Worm (Caenorhabditis elegans): ENCODE data around the gene cid-1.
A peak's percentile ranks its signal among the peaks of the same experiment; 100 is the strongest.

cid-1 gene

DNA sequence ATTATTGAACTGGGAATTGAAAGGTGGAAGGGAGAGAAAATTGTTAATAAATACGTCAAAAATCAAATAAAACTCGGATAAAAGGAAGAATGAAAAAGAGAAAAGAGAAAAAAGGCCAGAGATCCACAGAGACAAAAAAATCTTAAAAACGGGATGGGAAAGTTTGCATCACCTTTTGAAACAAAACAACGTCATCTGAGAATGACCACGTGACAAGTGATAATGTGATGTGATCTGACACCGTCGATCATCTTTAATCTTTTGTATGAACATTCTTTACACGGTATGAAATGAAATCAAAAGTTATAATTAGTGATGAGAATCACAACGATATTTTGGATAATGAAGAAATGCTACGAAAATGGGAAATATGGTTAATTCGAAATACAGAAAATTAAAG, 8.0 kb upstream of the cid-1 start (continued):
- TF ChIP-seq pqm-1 (tag; optimal IDR thresholded peaks at IDR 0.05) (no peak), zip-2 (tag; optimal IDR thresholded peaks at IDR 0.05) (no peak), daf-8 (GFP tag; IDR thresholded peaks at IDR 0.05) (no peak), dve-1 (tag; optimal IDR thresholded peaks at IDR 0.05; ENCODE audit: insufficient read depth) (no peak), mdl-1 (tag; optimal IDR thresholded peaks at IDR 0.05) (peak in 1 of 2 experiments; percentile 4), R02D3.7 (tag; optimal IDR thresholded peaks at IDR 0.05) (no peak), zip-11 (GFP tag; IDR thresholded peaks at IDR 0.05) (no peak), ceh-62 (tag; optimal IDR thresholded peaks at IDR 0.05) (no peak), mdt-29 (GFP tag; IDR thresholded peaks at IDR 0.05) (no peak), pha-4 (GFP tag; IDR thresholded peaks at IDR 0.05) (no peak), pha-4 (tag; optimal IDR thresholded peaks at IDR 0.05) (no peak), tag-97 (GFP tag; IDR thresholded peaks at IDR 0.05) (no peak), dmd-6 (GFP tag; IDR thresholded peaks at IDR 0.05) (no peak)

DNA sequence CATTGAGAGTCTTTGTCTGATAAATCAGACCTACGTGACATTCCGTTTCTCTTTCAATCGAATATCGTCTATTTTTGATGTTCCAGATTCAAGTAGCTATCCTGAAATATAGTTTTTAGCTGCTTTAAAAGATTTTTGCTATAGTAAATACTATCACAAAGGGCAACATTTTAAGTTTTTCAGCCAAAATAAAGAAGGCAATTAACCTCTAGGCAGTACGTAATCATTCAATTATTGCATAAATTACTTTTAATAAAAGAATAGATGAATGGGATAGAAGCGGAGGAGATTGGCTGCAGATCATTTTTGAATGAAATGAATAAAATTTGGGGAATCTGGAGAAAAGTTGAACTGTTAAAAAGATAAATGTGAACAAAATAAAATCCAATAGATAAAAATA, 4.0 kb upstream of the cid-1 start, which contains the start of gene ulp-1:
Gene ulp-1 (minus strand): TSS at position 101 of the 400 bp plus-strand sequence.
- TF ChIP-seq jun-1 (tag; optimal IDR thresholded peaks at IDR 0.05), result no peak
- TF ChIP-seq hmg-1.1 (GFP tag; IDR thresholded peaks at IDR 0.05), result no peak
- TF ChIP-seq F10B5.3 (tag; optimal IDR thresholded peaks at IDR 0.05), result peak; percentile 14
- TF ChIP-seq lin-38 (GFP tag; IDR thresholded peaks at IDR 0.05), result peak; percentile 24; the same call in 1 of the 2 replicates
- no peak for TF ChIP-seq ceh-32 (tag; optimal IDR thresholded peaks at IDR 0.05; ENCODE audit: poor library complexity)

DNA sequence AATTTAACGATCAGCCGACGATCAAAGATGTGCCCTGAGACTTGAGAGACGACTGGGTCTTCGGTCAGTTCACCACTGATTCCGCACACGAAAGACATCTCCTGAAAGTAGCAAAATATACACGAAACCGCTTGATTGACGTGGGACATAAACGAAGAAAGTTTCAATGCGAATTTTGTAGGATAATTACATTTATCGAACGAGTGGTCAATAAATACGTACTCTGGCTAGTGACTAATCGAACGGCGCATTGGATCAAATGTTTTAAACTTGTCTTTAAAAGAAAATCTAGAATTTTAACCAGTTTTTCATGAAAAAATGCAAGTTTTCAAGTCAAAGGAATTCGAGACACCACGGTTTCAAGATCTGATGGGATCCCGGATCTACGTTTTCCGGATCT, 1.8 kb upstream of the cid-1 start, which contains the start of gene prp-19:
Gene prp-19 (minus strand): TSS at position 101 of the 400 bp plus-strand sequence.
- TF ChIP-seq skn-1 (tag; optimal IDR thresholded peaks at IDR 0.05) (no peak), aha-1 (tag) (peak; percentile 74)

DNA sequence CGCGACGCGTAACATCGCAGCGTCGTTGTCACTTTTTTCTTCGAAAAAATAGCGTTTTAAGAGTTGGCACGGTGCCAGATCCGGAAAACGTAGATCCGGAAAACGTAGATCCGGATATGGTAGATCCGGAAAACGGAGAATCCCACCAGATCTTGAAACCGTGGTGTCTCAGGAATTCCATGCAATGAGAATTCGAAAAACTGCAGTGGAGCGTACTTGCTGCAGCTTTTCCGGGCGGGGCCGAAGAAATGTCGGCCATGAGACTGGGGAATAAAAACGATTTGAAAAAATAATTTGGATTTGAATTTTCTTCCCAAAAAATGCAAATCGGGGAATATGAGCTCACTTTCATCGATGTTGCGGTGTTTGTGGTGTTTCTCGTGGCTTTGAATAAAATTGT, 1.3 kb upstream of the cid-1 start, which contains the start of gene K10D2.5:
Gene K10D2.5 (plus strand): TSS at position 251 of the 400 bp plus-strand sequence.
- TF ChIP-seq nhr-237 (tag; optimal IDR thresholded peaks at IDR 0.05) (no peak), ZK546.5 (tag; optimal IDR thresholded peaks at IDR 0.05) (no peak), dmd-9 (GFP tag; IDR thresholded peaks at IDR 0.05) (peak; percentile 97), unc-39 (tag; optimal IDR thresholded peaks at IDR 0.05) (no peak), mxl-2 (GFP tag; conservative IDR thresholded peaks at IDR 0.05) (peak; percentile 83; the same call in 1 of the 2 replicates), daf-19 (GFP tag; conservative IDR thresholded peaks at IDR 0.05) (0 out of 2 replicates have a peak, but pooled peaks have one; percentile 55), ceh-82 (tag; optimal IDR thresholded peaks at IDR 0.05) (no peak), ceh-20 (GFP tag; IDR thresholded peaks at IDR 0.05) (peak; percentile 93), ceh-32 (tag; optimal IDR thresholded peaks at IDR 0.05; ENCODE audit: poor library complexity) (no peak), saeg-2 (GFP tag; IDR thresholded peaks at IDR 0.05) (0 out of 2 replicates have a peak, but pooled peaks have one; percentile 60), sdz-12 (GFP tag; optimal IDR thresholded peaks at IDR 0.05) (peak; percentile 94), unc-130 (GFP tag; optimal IDR thresholded peaks at IDR 0.05) (peak; percentile 98), ztf-11 (tag; optimal IDR thresholded peaks at IDR 0.05) (no peak), nhr-28 (tag; optimal IDR thresholded peaks at IDR 0.05) (peak; percentile 72), mep-1 (tag; optimal IDR thresholded peaks at IDR 0.05) (peak; percentile 92), hlh-11 (tag; optimal IDR thresholded peaks at IDR 0.05) (peak; percentile 76), lim-7 (GFP tag; IDR thresholded peaks at IDR 0.05) (peak; percentile 58; the same call in 1 of the 2 replicates), egl-27 (tag; optimal IDR thresholded peaks at IDR 0.05) (no peak), Y5F2A.4 (GFP tag; optimal IDR thresholded peaks at IDR 0.05) (no peak), mes-2 (tag; optimal IDR thresholded peaks at IDR 0.05; ENCODE audit: poor library complexity, severe bottlenecking) (peak; percentile 100), ceh-28 (tag; optimal IDR thresholded peaks at IDR 0.05) (no peak), dve-1 (tag; optimal IDR thresholded peaks at IDR 0.05; ENCODE audit: insufficient read depth) (peak; percentile 68), mdl-1 (tag; optimal IDR thresholded peaks at IDR 0.05) (peak in 1 of 2 experiments; percentile 29), ceh-44 (GFP tag; IDR thresholded peaks at IDR 0.05) (peak; percentile 99), nhr-25 (tag; optimal IDR thresholded peaks at IDR 0.05; ENCODE audit: borderline replicate concordance, insufficient read depth) (peak; percentile 71), nhr-48 (tag; optimal IDR thresholded peaks at IDR 0.05) (no peak), zfp-3 (GFP tag; conservative IDR thresholded peaks at IDR 0.05) (peak; percentile 85), gei-8 (GFP tag; optimal IDR thresholded peaks at IDR 0.05) (no peak), nhr-41 (GFP tag; IDR thresholded peaks at IDR 0.05) (0 out of 2 replicates have a peak, but pooled peaks have one; percentile 12), daf-8 (GFP tag; IDR thresholded peaks at IDR 0.05) (no peak)
